Fruit fly (Drosophila melanogaster): Measurements from ENCODE around the gene CG7110.

CG7110 gene

DNA sequence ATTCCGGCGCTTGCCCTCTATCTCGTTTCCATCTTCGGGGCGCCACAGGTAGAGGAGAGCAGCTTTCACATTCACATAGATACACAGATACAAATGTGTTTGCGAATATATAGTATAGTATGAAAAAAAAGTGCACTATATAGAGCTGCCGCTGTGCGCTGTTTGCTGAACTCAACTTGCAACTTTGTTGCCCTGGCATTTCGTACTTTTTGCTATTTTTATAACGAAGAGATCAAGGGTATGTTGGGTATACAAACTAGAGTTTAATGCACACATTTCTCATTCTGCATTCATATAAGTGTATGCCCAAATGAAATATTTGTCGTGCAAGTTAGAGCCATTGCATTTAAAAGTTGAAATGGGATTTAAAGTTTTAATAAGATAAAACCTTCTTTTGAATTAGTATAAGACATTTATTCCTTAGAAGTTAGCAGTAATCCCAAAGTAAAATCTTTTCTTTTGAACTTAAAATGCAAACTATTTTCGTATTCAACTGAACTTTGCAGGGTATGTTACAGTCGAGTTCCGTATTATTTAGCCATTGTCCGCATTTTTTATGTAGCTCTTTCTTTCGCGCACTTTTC lies 32.2 kb downstream of the CG7110 start:
- no peak for TF ChIP-seq rgr (GFP tag; optimal IDR thresholded peaks at IDR 0.05)
- no peak for TF ChIP-seq dmrt93B (GFP tag; optimal IDR thresholded peaks at IDR 0.05)

DNA sequence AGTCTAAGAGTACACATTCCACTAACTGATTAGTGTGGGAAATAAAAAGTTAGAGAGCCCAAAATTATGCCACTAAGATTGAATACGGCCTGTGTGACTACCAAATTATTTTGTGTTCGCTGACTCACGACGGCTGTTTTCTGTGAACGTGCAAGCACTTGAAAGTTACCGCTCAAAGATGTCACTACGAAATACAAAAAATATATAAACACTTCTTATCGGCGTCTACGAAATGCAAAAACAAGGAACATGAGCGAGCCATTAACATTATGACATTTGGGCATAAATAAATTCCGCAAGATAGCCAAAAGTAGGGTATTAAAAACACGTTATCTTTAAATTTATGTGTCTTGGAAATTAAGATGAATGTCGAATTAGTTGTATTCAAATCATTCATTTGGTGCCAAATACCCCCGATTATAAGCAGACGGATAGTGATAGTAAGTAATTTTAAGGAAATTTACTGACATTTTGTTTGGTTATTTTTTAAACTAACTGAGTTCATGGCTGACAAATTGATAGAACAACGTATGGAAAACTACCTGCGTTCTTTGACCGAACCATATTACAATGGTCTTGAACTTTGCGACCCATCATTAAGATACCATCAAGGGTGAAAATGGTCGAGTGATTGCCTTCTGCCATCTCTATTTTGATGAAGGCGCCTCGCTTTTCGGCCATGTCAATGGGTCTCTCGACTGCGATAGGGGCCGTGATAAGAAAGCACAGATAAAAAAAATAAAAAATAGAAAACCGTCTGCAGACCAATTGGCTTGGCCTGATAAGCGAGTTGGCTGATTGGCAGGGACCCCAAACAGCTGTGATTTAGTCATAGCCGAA lies 36.2 kb downstream of the CG7110 start, which contains the start of gene Tehao:
Gene Tehao (plus strand): TSS at position 828 of the 840 bp plus-strand sequence.
- peak; percentile 28 for TF ChIP-seq fru (GFP tag; optimal IDR thresholded peaks at IDR 0.05)
- TF ChIP-seq foxo (GFP tag; optimal IDR thresholded peaks at IDR 0.05): peak in 1 of 2 experiments; percentile 13
- TF ChIP-seq pan (optimal IDR thresholded peaks at IDR 0.05): no peak
- peak; percentile 7 for TF ChIP-seq OdsH (GFP tag; optimal IDR thresholded peaks at IDR 0.05)
- TF ChIP-seq psq (GFP tag; optimal IDR thresholded peaks at IDR 0.05): no peak
- peak; percentile 52 for TF ChIP-seq CrebA (GFP tag; optimal IDR thresholded peaks at IDR 0.05; ENCODE audit: borderline replicate concordance)
- TF ChIP-seq rgr (GFP tag; optimal IDR thresholded peaks at IDR 0.05): no peak
- TF ChIP-seq dmrt93B (GFP tag; optimal IDR thresholded peaks at IDR 0.05): no peak
- no peak for TF ChIP-seq ey (GFP tag; optimal IDR thresholded peaks at IDR 0.05)
- TF ChIP-seq lola (GFP tag; optimal IDR thresholded peaks at IDR 0.05): no peak
- TF ChIP-seq Dif (GFP tag; optimal IDR thresholded peaks at IDR 0.05; ENCODE audit: partially characterized antibody): no peak
- no peak for TF ChIP-seq GATAd (GFP tag; optimal IDR thresholded peaks at IDR 0.05)
- TF ChIP-seq h (GFP tag; optimal IDR thresholded peaks at IDR 0.05): peak; percentile 21

DNA sequence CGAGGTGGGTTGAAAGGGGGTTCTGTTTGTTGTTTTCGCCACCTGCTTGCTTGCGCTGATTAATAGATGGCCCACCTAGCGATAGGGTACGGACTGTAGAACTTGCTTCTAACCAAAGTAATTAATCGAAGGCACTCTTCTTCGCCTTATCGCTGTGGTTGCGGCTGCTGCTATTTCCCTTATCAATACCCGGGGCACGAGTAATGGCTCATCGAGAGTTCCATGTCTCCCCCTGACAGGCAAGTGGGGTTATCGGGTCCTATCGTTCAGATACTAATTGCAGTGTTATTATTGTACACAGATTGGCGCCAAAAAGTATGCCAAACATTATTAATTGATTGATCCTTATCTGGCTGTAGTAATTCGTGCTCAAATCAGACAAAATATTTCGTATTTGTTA lies 38.0 kb downstream of the CG7110 start:
- TF ChIP-seq h (GFP tag; optimal IDR thresholded peaks at IDR 0.05) (peak; percentile 82), Hr83 (GFP tag; optimal IDR thresholded peaks at IDR 0.05; ENCODE audit: poor library complexity, severe bottlenecking) (peak; percentile 28), fru (GFP tag; optimal IDR thresholded peaks at IDR 0.05) (peak; percentile 44), HLH106 (tag; optimal IDR thresholded peaks at IDR 0.05) (no peak), Rel (GFP tag; optimal IDR thresholded peaks at IDR 0.05) (no peak), Rel (tag; optimal IDR thresholded peaks at IDR 0.05) (peak; percentile 10)

DNA sequence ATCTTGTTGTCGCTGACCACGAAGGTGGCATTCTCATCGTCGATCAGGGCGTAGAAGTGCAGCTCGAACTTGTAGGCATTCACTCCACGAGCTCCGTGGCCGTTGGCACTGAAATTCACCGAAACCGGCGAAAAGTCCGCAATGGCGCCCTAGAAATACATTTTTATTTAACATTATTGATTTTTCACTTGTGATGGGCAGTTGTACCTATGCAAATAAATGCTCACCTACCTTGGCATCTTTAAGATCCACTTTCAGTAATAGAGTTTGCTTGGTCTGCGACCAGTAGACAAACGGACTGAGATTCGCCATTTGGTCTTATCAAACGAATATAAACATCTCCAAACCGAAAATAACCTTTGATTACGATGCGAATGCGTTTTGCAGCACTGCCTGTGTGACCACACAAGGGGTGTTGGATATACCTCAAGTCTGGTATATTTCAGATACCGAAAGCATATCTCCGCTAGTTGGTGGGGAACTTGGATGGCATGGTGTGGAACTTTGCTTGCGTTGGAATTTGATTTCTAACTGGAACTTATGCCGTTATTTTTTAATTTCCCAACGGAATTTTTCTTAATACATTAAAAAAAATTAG lies 46.6 kb downstream of the CG7110 start, which contains the start of gene Hacd2:
Gene Hacd2 (minus strand): TSS at position 403 of the 598 bp plus-strand sequence.
- TF ChIP-seq h (GFP tag; optimal IDR thresholded peaks at IDR 0.05) (peak; percentile 25), GATAd (GFP tag; optimal IDR thresholded peaks at IDR 0.05) (no peak), dmrt93B (GFP tag; optimal IDR thresholded peaks at IDR 0.05) (no peak), Hnf4 (GFP tag; optimal IDR thresholded peaks at IDR 0.05) (peak; percentile 77), woc (GFP tag; optimal IDR thresholded peaks at IDR 0.05) (no peak), CG32264 (GFP tag; optimal IDR thresholded peaks at IDR 0.05) (no peak), br (GFP tag; optimal IDR thresholded peaks at IDR 0.05) (no peak), psq (GFP tag; optimal IDR thresholded peaks at IDR 0.05) (peak; percentile 16), dsf (GFP tag; optimal IDR thresholded peaks at IDR 0.05; ENCODE audit: borderline replicate concordance) (no peak), Hr83 (GFP tag; optimal IDR thresholded peaks at IDR 0.05; ENCODE audit: poor library complexity, severe bottlenecking) (peak; percentile 25), ey (GFP tag; optimal IDR thresholded peaks at IDR 0.05) (no peak), Abd-B (GFP tag; optimal IDR thresholded peaks at IDR 0.05) (no peak), Vsx2 (GFP tag; optimal IDR thresholded peaks at IDR 0.05; ENCODE audit: partially characterized antibody) (no peak), usp (GFP tag; optimal IDR thresholded peaks at IDR 0.05) (no peak), fru (GFP tag; optimal IDR thresholded peaks at IDR 0.05) (no peak), sv (GFP tag; optimal IDR thresholded peaks at IDR 0.05) (peak; percentile 52), tai (GFP tag; optimal IDR thresholded peaks at IDR 0.05) (no peak), pan (optimal IDR thresholded peaks at IDR 0.05) (no peak), dl (GFP tag; optimal IDR thresholded peaks at IDR 0.05; ENCODE audit: insufficient read depth in 1 of 2, partially characterized antibody in 2 of 2) (no peak), CG9705 (GFP tag; optimal IDR thresholded peaks at IDR 0.05) (no peak), Dif (GFP tag; optimal IDR thresholded peaks at IDR 0.05; ENCODE audit: partially characterized antibody) (no peak), Myc (optimal IDR thresholded peaks at IDR 0.05) (no peak), OdsH (GFP tag; optimal IDR thresholded peaks at IDR 0.05) (no peak), N (GFP tag; optimal IDR thresholded peaks at IDR 0.05) (no peak), Dfd (GFP tag; optimal IDR thresholded peaks at IDR 0.05) (no peak), HLH106 (tag; optimal IDR thresholded peaks at IDR 0.05) (peak; percentile 33), Hr78 (GFP tag; optimal IDR thresholded peaks at IDR 0.05) (no peak), Rel (GFP tag; optimal IDR thresholded peaks at IDR 0.05) (no peak), Rel (tag; optimal IDR thresholded peaks at IDR 0.05) (no peak), lola (GFP tag; optimal IDR thresholded peaks at IDR 0.05) (no peak), Jra (GFP tag; optimal IDR thresholded peaks at IDR 0.05) (no peak), CrebA (GFP tag; optimal IDR thresholded peaks at IDR 0.05; ENCODE audit: borderline replicate concordance) (no peak), Sp1 (GFP tag; optimal IDR thresholded peaks at IDR 0.05) (no peak), jim (GFP tag; optimal IDR thresholded peaks at IDR 0.05) (no peak), foxo (GFP tag; optimal IDR thresholded peaks at IDR 0.05) (peak in 1 of 2 experiments; percentile 34), rgr (GFP tag; optimal IDR thresholded peaks at IDR 0.05) (peak; percentile 39), Mio (GFP tag; optimal IDR thresholded peaks at IDR 0.05) (no peak), brk (GFP tag; optimal IDR thresholded peaks at IDR 0.05) (no peak)

Data from whole organism, wandering third instar larva.